Worm (Caenorhabditis elegans): Measurements from ENCODE around the gene clec-76.

Gene clec-76

DNA sequence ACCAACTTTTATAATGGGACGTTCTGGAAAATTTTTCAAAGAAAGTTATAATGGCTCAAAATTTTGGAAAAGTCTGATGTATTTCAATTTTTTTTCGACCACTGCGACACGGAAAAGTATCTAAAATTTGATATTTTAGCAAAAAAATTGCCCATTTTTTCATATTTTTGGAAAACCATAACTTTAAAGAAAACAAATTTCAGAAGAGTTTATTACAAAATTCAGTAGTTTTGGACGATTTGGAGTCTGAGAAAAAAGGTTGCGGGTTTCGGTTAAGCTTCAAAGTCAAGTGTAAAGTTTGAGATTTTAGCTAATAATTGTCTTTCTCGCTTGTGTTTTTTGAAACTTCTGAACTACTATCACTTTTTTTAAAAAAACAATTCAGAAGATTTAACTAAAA, 23.1 kb downstream of the clec-76 start:
- TF ChIP-seq ceh-31 (tag; optimal IDR thresholded peaks at IDR 0.05) (no peak), zip-5 (tag; optimal IDR thresholded peaks at IDR 0.05) (no peak), sox-4 (tag; optimal IDR thresholded peaks at IDR 0.05) (no peak), madf-2 (tag; optimal IDR thresholded peaks at IDR 0.05) (no peak), syd-9 (tag; optimal IDR thresholded peaks at IDR 0.05) (no peak), tbx-2 (tag; optimal IDR thresholded peaks at IDR 0.05) (no peak)

DNA sequence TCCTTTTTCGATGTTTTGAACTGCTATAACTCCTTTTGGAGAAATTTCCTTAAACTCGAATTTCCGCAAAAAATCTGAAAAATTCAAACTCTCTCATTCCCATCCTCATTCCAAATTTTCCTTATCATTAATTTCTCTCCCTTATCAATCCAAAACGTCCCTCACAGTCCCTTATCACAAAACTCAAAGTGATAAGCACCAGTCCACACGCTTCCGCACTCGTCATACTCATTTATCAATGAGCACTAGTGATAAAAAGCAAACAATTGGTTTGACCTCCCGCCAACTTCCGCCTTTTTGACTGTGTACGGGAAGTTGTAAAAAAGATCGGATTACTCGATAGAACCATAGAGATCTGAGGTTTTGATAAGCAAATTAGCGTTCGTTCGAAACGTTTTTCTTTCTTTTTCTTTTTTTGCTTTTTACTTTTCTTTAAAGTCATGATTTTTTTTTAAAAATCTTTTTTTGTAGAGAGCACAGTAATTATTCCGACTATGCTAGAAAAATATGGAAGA, 23.6 kb downstream of the clec-76 start, which contains the start of gene clec-78:
Gene clec-78, plus strand, starts transcription at position 465 of the 515 bp plus-strand sequence.
- TF ChIP-seq pha-2 (tag; optimal IDR thresholded peaks at IDR 0.05) (no peak), unc-42 (tag; optimal IDR thresholded peaks at IDR 0.05) (no peak), ama-1 (optimal IDR thresholded peaks at IDR 0.05) (no peak), odd-2 (tag; optimal IDR thresholded peaks at IDR 0.05) (no peak), dve-1 (tag; optimal IDR thresholded peaks at IDR 0.05) (no peak), unc-3 (GFP tag; conservative IDR thresholded peaks at IDR 0.05) (no peak), unc-3 (tag; optimal IDR thresholded peaks at IDR 0.05) (no peak), zip-5 (tag; optimal IDR thresholded peaks at IDR 0.05) (peak; percentile 5), nfya-1 (tag; optimal IDR thresholded peaks at IDR 0.05) (no peak), unc-86 (tag; optimal IDR thresholded peaks at IDR 0.05) (no peak), hlh-13 (GFP tag; optimal IDR thresholded peaks at IDR 0.05) (no peak), fax-1 (tag; optimal IDR thresholded peaks at IDR 0.05) (no peak), fkh-10 (GFP tag; optimal IDR thresholded peaks at IDR 0.05) (no peak), che-1 (tag; optimal IDR thresholded peaks at IDR 0.05) (no peak), tbx-2 (tag; optimal IDR thresholded peaks at IDR 0.05) (no peak), lim-6 (tag; optimal IDR thresholded peaks at IDR 0.05) (no peak), pqm-1 (tag; optimal IDR thresholded peaks at IDR 0.05) (peak; percentile 83), hlh-6 (tag; optimal IDR thresholded peaks at IDR 0.05) (no peak), hlh-8 (tag; optimal IDR thresholded peaks at IDR 0.05) (no peak), ceh-22 (tag; optimal IDR thresholded peaks at IDR 0.05) (no peak), T23F11.4 (GFP tag; optimal IDR thresholded peaks at IDR 0.05) (no peak), lin-11 (tag; optimal IDR thresholded peaks at IDR 0.05) (no peak), ref-2 (tag; optimal IDR thresholded peaks at IDR 0.05) (no peak), elt-2 (tag; optimal IDR thresholded peaks at IDR 0.05) (peak; percentile 100)

DNA sequence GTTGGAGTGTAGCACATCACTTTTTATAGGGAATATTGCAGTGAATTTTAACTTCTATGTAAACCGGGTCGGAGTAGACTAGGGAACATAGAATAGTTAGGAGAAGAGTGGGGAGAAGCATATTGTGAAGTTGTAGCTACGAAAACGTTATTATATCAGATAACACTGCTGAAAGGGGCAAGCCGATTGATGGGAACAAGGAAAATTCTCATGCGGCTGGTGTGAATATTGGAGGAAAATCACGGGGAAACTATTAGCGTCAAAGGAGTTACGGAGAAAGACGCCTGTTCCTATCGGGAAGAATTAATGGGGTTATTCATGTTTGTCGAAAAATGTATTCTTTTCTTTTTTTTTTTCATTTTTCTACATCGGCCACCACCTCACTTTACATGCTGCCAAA, 28.2 kb downstream of the clec-76 start, which contains the start of gene F47C12.6:
Gene F47C12.6, minus strand, starts transcription at position 101 of the 400 bp plus-strand sequence.
- TF ChIP-seq pha-4 (tag; optimal IDR thresholded peaks at IDR 0.05) (no peak), che-1 (tag; optimal IDR thresholded peaks at IDR 0.05) (no peak), syd-9 (tag; optimal IDR thresholded peaks at IDR 0.05) (no peak), pha-2 (tag; optimal IDR thresholded peaks at IDR 0.05) (no peak), nhr-11 (tag; optimal IDR thresholded peaks at IDR 0.05) (no peak), sox-4 (tag; optimal IDR thresholded peaks at IDR 0.05) (no peak)

DNA sequence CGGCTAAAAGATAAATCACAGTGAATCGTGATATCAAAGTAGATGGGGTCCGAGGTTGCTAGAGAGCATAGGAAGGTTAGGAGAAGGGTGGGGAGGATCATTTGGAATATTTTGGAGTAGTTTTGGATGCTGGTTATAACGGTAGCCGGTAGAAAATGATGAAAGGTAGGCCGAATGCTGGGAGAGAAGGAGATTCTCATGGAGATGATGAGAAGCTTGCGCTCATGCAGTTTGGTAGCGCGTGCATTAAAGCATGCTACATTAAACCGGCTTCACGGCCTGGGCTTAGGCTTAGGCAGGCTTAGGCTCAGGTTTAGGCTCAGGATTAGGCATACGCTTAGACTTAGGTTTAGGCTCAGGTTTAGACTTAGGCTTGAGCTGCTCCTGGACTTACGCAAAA, 29.3 kb downstream of the clec-76 start, which contains the start of gene F47C12.13:
Gene F47C12.13, minus strand, starts transcription at position 101 of the 400 bp plus-strand sequence.
- TF ChIP-seq odd-2 (tag; optimal IDR thresholded peaks at IDR 0.05) = no peak
- no peak for TF ChIP-seq npax-4 (tag; optimal IDR thresholded peaks at IDR 0.05)
- TF ChIP-seq fkh-10 (GFP tag; optimal IDR thresholded peaks at IDR 0.05) = no peak
- TF ChIP-seq dve-1 (tag; optimal IDR thresholded peaks at IDR 0.05) = no peak
- no peak for TF ChIP-seq ref-2 (tag; optimal IDR thresholded peaks at IDR 0.05)
- TF ChIP-seq F13H6.1 (tag; optimal IDR thresholded peaks at IDR 0.05) = no peak
- TF ChIP-seq T23F11.4 (GFP tag; optimal IDR thresholded peaks at IDR 0.05) = no peak
- TF ChIP-seq hlh-13 (GFP tag; optimal IDR thresholded peaks at IDR 0.05) = no peak
- TF ChIP-seq ceh-19 (GFP tag; optimal IDR thresholded peaks at IDR 0.05) = no peak
- no peak for TF ChIP-seq sox-2 (GFP tag; IDR thresholded peaks at IDR 0.05)
- TF ChIP-seq lin-11 (tag; optimal IDR thresholded peaks at IDR 0.05) = no peak
- TF ChIP-seq Y22D7AL.16 (tag; optimal IDR thresholded peaks at IDR 0.05) = no peak
- TF ChIP-seq fkh-6 (tag; optimal IDR thresholded peaks at IDR 0.05) = no peak
- no peak for TF ChIP-seq hlh-15 (tag; optimal IDR thresholded peaks at IDR 0.05)
- no peak for TF ChIP-seq ceh-48 (tag; optimal IDR thresholded peaks at IDR 0.05)
